Worm (Caenorhabditis elegans): ENCODE data around the gene C42D4.13.
A peak's percentile ranks its signal among the peaks of the same experiment; 100 is the strongest.

Gene C42D4.13

DNA sequence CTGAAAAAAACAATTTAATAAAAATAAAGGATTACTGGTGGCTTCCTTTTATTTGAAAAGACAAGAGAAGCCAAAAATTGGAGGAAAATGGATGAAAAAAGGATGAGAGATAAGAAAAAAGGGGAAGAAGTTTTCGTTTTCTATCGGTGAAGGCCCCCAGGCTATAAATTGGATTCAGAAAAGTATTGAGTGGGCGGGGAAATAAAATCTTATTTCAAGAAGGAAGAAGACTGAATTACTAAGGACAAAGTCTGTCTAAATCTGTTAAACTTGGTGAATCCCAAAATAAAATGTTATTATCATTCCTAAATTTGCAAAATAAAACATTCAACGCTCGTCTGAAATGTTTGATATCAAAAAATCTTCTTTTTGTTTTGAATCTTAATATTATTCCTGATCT, 34.2 kb upstream of the C42D4.13 start:
- TF ChIP-seq ces-1 (GFP tag; optimal IDR thresholded peaks at IDR 0.05) (peak; percentile 57), bed-3 (GFP tag; optimal IDR thresholded peaks at IDR 0.05) (no peak), mep-1 (tag; optimal IDR thresholded peaks at IDR 0.05) (no peak)

DNA sequence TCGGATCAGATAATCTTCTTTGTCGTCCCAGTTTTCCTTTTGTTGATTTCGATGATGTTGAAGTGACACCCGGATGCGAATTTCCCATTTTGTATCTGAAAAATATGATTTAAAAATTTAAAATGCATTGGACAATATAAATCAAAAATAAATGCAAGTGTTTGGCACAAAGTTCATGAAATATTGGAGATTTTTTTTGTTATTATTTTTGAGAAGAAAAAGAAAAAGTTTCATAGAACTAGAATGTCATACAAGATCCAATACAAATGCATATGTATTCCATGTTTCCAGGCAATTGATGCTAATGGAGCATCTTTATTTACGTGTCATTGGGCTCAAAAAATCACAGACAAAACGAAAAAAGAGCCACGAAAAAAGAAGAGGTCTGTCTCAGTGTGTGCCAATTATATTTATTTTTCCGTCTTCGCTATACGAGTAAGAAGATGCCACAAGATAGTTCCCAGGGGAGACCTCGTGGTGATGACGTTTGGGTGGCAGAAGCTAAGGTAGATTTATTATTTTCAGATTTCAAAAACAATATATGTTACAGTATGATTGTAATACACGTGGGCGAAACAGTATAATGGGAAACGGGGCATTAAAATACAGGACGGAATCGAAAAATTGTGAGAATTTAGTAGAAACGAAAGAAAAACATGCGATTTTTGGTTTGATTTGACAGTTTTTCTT, 31.6 kb upstream of the C42D4.13 start, which contains the start of the genes glb-23 and R13A1.1:
Gene glb-23 (minus strand): TSS at position 101 of the 690 bp plus-strand sequence.
Gene R13A1.1 (plus strand): TSS at position 640 of the 690 bp plus-strand sequence.
- TF ChIP-seq unc-120 (tag; optimal IDR thresholded peaks at IDR 0.05; ENCODE audit: poor library complexity, severe bottlenecking) = no peak
- TF ChIP-seq lsy-2 (tag; optimal IDR thresholded peaks at IDR 0.05) = no peak
- TF ChIP-seq mep-1 (tag; optimal IDR thresholded peaks at IDR 0.05) = no peak
- TF ChIP-seq bed-3 (GFP tag; optimal IDR thresholded peaks at IDR 0.05) = no peak
- no peak for TF ChIP-seq drap-1 (GFP tag; optimal IDR thresholded peaks at IDR 0.05)
- TF ChIP-seq ces-1 (GFP tag; optimal IDR thresholded peaks at IDR 0.05) = no peak
- no peak for TF ChIP-seq ceh-39 (tag; optimal IDR thresholded peaks at IDR 0.05)
- no peak for TF ChIP-seq zip-8 (tag; optimal IDR thresholded peaks at IDR 0.05)

DNA sequence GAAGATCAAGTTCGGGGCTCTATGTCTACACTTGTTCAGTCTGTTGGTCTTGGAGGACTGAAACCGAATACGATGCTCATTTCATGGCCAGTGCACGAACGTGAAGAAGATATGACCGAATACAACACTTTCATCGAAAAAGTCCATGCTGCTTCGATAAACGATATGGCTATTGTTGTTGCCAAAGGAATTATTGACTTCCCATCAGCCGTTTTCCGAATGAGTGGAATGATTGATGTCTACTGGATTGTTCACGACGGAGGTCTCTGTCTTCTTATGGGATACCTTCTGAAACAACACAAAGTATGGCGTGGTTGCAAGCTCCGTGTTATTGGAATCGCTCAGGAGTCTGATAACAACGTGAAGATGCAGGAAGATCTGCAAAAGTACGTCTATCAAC, 28.3 kb upstream of the C42D4.13 start:
- TF ChIP-seq nhr-76 (tag; optimal IDR thresholded peaks at IDR 0.05) = no peak
- TF ChIP-seq zip-8 (tag; optimal IDR thresholded peaks at IDR 0.05) = no peak
- TF ChIP-seq snpc-4 (tag; optimal IDR thresholded peaks at IDR 0.05) = no peak
- no peak for TF ChIP-seq hlh-1 (tag; optimal IDR thresholded peaks at IDR 0.05)
- no peak for TF ChIP-seq ceh-39 (tag; optimal IDR thresholded peaks at IDR 0.05)
- no peak for TF ChIP-seq elt-3 (tag; optimal IDR thresholded peaks at IDR 0.05)
- no peak for TF ChIP-seq ceh-43 (GFP tag; optimal IDR thresholded peaks at IDR 0.05)
- TF ChIP-seq unc-120 (tag; optimal IDR thresholded peaks at IDR 0.05; ENCODE audit: poor library complexity, severe bottlenecking) = no peak
- TF ChIP-seq nhr-28 (tag; optimal IDR thresholded peaks at IDR 0.05) = no peak
- TF ChIP-seq flh-1 (GFP tag; optimal IDR thresholded peaks at IDR 0.05) = no peak
- no peak for TF ChIP-seq nhr-2 (tag; optimal IDR thresholded peaks at IDR 0.05)
- no peak for TF ChIP-seq ceh-83 (GFP tag; optimal IDR thresholded peaks at IDR 0.05)
- no peak for TF ChIP-seq mls-2 (tag; optimal IDR thresholded peaks at IDR 0.05)
- no peak for TF ChIP-seq unc-39 (tag; optimal IDR thresholded peaks at IDR 0.05)
- TF ChIP-seq elt-1 (tag; optimal IDR thresholded peaks at IDR 0.05; ENCODE audit: borderline replicate concordance, insufficient read depth) = no peak

DNA sequence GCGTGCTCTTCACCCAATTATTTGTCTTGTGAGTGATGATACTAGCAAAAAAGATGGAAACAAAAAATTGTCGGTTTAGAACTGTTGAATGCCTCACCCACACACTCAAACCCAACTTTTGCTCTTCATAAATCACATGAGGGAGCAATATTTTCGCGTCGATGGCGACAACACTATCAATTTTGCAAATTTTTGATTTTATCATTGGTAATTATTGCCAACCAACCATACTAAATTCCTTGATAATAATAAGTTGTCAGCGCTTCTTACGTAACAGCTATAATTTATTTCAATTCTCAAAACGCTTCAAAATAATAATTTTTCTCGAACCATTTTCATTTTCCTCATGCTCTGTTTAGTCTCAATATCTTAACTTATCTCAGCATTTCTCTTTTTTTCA, 24.8 kb upstream of the C42D4.13 start:
- TF ChIP-seq elt-1 (tag; optimal IDR thresholded peaks at IDR 0.05; ENCODE audit: borderline replicate concordance, insufficient read depth) (no peak), M03D4.4 (tag; optimal IDR thresholded peaks at IDR 0.05) (no peak), flh-1 (GFP tag; optimal IDR thresholded peaks at IDR 0.05) (no peak), lin-13 (tag; optimal IDR thresholded peaks at IDR 0.05) (no peak)

DNA sequence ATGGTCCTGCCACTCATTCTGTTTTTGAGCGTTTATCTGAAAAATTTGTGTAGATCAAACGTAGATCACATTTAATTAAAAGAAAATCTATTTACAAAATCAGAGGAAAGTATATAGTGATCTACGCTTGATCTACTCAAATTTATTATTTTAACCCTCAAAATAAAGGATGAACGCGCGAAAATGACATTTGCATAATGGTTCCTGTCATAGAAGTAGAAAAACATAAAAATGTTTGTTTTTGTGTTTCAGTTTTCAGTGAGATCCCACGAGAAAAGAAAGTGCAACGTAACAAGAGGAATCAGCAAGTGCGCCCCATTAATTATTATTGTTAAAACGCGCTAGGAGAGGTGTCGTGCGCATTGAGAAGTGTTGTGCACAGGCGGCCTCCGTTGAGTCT, 23.4 kb upstream of the C42D4.13 start:
- no peak for TF ChIP-seq drap-1 (GFP tag; optimal IDR thresholded peaks at IDR 0.05)
- TF ChIP-seq nhr-12 (tag; optimal IDR thresholded peaks at IDR 0.05) = no peak
- no peak for TF ChIP-seq ces-1 (GFP tag; optimal IDR thresholded peaks at IDR 0.05)
- TF ChIP-seq lin-13 (tag; optimal IDR thresholded peaks at IDR 0.05) = no peak
- TF ChIP-seq zip-8 (tag; optimal IDR thresholded peaks at IDR 0.05) = no peak

DNA sequence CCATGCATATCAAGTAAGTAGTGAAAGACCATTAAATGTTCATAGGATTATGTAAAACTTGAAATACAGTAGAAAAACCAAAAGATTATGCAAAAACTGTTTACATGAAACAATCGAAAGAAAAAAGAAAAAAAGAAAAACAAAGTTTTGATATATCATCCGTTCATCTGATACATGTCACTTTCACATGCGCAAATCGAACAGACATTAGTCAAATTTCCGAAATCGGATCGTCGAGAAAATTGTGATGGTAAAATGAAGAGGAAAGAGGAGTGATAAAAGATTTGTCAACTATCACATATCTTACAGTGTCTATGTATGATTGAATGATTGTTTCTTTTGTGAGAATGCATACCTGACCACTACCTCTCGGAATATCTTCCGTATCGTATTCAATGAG, 21.0 kb upstream of the C42D4.13 start:
- TF ChIP-seq tbx-8 (GFP tag; optimal IDR thresholded peaks at IDR 0.05) (no peak), flh-1 (GFP tag; optimal IDR thresholded peaks at IDR 0.05) (no peak), nhr-76 (tag; optimal IDR thresholded peaks at IDR 0.05) (no peak), elt-3 (tag; optimal IDR thresholded peaks at IDR 0.05) (no peak), ceh-83 (GFP tag; optimal IDR thresholded peaks at IDR 0.05) (no peak), ces-1 (GFP tag; optimal IDR thresholded peaks at IDR 0.05) (no peak), pha-4 (tag; optimal IDR thresholded peaks at IDR 0.05) (no peak), unc-39 (tag; optimal IDR thresholded peaks at IDR 0.05) (no peak), lsy-2 (tag; optimal IDR thresholded peaks at IDR 0.05) (no peak), unc-62 (GFP tag; optimal IDR thresholded peaks at IDR 0.05) (no peak), hlh-1 (tag; optimal IDR thresholded peaks at IDR 0.05) (no peak), ceh-43 (GFP tag; optimal IDR thresholded peaks at IDR 0.05) (no peak), ztf-11 (tag; optimal IDR thresholded peaks at IDR 0.05) (no peak), blmp-1 (tag; optimal IDR thresholded peaks at IDR 0.05) (no peak), lin-13 (tag; optimal IDR thresholded peaks at IDR 0.05) (no peak), mls-2 (tag; optimal IDR thresholded peaks at IDR 0.05) (no peak), zip-8 (tag; optimal IDR thresholded peaks at IDR 0.05) (no peak), M03D4.4 (tag; optimal IDR thresholded peaks at IDR 0.05) (no peak)

Measured in whole organism, mixed stage, embryonic.